Worm (Caenorhabditis elegans) whole organism, dauer: ENCODE results near the gene ZK287.9.

Experiments used
- unc-62 ChIP-seq: sonication (generic microtip); optimal IDR thresholded peaks from 2 replicates; lab custom pipeline; 2017; ENCODE audit warnings: missing biosample characterization, missing genetic modification reagents, missing genetic modification characterization

Gene ZK287.9

DNA sequence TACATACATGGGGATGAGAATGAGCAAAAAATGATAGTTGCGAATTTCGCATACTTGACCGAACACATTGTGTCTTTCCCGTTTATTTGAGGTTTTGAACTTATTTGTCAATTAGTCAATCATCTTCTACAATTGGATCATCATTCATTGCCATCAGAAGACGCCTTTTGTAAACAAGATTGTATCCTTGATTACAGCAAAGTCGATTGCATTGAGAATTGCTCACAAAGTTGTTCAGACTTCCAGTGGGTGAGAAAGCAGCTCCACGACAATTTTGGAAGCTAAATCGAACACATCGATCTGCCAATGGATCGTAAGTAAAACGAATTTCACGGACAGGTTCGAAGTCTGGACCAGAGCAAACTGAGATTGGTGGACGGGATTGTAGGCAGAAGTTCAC is 1.1 kb downstream of the ZK287.9 start:
- TF ChIP-seq unc-62 (GFP tag; lab: Kevin White, UChicago): no peak

DNA sequence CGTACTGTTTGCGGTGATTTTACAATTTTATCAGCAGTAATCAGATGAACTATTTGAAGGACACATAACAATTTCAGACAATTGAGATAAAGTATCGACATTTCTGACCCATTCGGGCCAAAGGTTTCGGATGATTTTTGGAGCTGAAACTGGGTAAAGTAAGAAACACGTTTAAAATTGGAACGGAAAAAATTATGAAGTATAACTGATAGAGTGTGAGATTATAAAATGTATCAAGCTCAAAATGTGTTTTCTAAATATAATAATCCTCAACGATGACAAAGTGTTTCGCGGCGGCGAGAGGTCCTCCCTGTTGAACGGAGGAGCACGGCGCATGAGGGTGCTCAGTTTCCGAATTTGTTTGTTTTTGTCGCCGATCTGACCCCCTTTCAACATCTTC is 6.4 kb downstream of the ZK287.9 start, which contains the start of gene ZK287.4:
Gene ZK287.4 (minus strand): TSS at position 101 of the 400 bp plus-strand sequence.
- no peak for TF ChIP-seq unc-62 (GFP tag; lab: Kevin White, UChicago)

DNA sequence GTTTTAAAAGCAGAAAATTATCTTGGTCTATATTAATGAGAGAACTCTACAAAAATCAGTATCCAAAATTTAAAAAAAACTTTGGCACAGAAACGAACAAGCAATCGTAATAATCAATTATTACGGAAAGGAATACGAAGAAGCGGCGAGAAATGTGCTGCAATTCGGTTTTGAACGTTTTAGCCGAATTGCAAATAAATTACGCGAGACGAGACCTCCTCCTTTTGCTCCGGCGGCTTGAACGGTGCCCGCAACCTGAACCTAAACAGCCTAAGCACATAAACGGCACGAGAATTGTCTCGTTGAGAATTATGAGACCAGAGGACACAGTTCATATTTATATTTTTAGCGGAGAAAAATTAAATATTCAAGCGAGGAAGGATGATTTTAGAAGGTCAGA is 10.2 kb downstream of the ZK287.9 start:
- TF ChIP-seq unc-62 (GFP tag; lab: Kevin White, UChicago): no peak

DNA sequence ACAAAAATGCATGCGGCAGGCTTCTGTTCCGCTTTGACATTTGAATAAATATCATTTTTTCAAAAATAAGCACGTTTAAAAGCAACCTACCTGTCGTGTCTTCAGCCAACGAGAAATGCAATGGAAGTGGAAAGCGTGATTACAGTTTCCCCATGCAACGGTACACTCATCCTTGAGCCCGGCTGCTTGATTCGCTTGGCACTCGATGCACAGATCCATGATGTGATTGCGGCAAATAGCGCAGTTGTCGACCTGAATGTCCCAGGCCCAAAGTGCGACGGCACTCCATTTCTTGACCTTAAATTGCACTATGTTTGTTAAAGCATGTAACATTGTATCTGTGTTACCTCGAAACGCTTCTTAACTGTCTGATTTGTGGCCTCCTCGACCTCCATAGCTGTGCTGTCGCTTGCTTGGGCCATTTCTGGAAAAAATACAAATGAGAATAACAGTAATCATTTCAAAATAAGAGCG is 11.0 kb downstream of the ZK287.9 start, which contains the start of gene rbx-1:
Gene rbx-1 (minus strand): TSS at position 424 of the 474 bp plus-strand sequence.
- no peak for TF ChIP-seq unc-62 (GFP tag; lab: Kevin White, UChicago)

DNA sequence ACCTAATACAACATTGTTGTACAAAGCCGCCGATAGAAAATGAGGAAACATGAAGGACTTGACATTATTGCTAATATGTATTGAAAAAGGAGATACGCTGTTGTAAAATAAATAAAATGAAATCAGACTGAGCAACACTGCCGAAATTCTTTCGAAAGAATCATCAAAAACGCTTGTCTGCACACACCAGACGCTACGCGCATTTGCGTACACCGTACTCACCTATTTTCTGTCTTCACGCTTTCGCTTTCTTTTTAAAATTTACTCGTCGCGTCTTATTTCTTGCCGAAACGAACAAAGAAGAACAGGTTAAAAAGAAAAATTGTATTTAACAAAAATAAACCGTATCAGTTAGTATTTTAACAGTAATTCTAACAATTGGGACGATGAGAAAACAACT is 11.6 kb downstream of the ZK287.9 start:
- TF ChIP-seq unc-62 (GFP tag; lab: Kevin White, UChicago): no peak

DNA sequence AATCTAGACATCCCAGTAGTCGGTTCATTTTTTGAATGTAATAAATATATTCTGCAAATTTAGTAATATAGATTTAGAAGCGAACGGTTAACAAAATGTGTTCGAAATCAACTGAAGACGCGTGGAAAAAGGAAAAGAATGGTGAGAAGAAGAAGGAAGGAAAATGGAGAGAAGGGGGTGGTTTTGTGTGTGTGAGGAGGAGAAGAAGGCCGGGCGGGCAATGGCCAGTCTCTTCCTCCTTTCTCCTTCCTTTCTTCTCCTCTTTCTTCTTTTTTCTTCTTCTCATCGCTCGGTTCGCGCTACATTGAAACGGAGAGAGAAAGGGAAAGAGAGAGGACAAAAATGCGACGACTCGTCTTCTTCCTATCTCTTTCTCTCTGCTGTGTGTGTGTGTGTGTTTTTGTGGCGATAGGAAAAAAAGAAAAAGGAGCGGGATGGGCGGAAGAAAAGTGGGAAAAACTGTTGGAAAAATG is 13.0 kb downstream of the ZK287.9 start, which contains the start of gene ztf-9:
Gene ztf-9 (minus strand): TSS at position 51 of the 473 bp plus-strand sequence.
- TF ChIP-seq unc-62 (GFP tag; lab: Kevin White, UChicago): no peak

DNA sequence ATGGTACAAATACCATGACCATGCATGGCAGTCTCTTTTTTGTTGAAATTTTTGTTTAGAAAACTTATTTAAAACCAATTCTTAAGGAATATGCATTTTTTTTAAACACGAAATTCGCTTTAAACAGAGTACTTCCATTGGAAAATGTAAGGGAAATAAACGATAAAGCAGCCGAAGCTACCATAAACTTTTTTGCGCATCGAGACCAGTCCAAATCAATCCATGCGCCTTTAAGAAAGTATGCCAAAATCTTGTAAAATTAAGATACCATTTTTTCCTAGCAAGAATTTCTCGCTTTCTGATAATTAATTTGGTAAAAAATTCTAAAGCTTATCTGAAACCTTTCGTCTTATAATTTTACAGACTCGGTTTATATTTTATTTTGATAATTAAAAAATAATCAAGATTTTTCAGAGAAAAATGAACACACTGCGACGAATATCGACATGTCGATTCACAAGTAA is 13.5 kb downstream of the ZK287.9 start, which contains the start of gene ZK287.7:
Gene ZK287.7 (plus strand): TSS at position 414 of the 464 bp plus-strand sequence.
- TF ChIP-seq unc-62 (GFP tag; lab: Kevin White, UChicago): no peak

DNA sequence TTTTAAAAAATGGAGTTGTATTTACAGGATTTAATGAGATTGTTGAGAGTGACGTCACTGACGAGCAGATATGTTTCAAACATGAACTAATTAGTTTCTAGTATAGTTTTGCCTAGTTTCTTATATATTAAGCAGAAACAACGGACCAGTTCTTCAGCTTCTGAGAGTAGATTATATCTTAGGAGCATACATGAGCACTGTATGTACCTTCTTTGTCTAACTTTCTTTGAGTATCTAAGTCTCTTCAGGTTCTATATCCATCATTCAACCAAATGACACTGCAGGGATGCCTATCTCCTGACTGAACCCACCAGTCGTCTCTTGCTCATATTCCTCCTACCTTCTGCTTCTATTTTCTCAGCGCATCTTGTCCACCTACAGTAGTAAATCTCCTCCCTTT is 17.6 kb downstream of the ZK287.9 start, which contains the start of gene her-1:
Gene her-1 (plus strand): TSS at position 301 of the 400 bp plus-strand sequence.
- no peak for TF ChIP-seq unc-62 (GFP tag; lab: Kevin White, UChicago)

DNA sequence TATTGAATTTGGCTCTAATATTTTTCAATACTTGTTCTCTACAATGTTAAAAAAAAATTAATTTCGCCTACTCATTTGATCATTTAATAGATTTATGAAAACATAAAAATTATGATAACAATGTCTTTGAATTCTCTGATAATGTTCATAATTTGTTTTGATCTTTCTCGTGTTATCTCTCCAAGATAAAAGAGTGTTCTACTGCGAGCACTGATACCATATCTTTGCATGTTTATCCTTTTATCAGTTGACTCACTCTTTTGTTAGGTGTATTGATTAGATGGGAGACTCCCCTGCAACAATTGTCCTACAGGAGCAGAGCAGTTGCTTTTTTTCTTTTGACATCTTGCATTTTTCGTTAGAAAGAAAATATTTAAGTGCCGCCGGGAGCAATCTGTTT is 20.1 kb downstream of the ZK287.9 start:
- no peak for TF ChIP-seq unc-62 (GFP tag; lab: Kevin White, UChicago)

DNA sequence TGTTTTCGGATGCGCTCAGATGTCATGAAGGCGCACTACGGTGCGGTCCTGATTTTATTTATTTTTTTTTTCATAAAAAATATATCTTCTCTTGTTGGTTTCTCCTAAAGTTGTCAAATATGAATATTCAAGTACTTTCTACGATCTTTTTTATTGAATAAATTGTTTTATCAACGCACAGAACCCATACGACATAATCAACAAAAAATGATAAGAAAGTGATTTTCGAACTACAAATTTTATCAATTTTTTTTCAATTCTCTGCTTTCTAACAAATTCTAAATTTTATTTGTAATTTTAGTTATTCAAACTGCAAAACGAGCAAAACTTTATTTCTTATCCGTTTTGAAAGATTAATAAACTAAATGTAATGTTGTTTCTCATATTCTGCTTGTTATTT is 22.7 kb downstream of the ZK287.9 start:
- no peak for TF ChIP-seq unc-62 (GFP tag; lab: Kevin White, UChicago)

DNA sequence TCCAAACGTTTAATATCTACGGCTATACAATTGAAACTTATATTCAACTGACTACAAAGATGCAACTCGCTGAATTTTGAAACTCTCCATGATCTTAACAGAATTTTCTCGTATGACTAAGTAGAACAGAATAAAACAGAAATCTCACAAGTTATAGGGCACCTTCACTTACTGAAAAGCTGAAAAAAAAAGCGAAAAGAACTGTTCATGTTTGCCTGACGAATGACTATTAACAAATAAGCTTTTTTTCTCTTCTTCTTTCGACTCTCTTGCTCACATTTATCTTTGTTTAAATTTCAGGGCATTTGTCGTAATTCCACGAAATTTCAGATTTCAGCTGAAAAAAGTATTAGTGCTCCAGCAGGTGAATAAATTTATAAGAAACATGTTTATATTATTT is 23.6 kb downstream of the ZK287.9 start, which contains the start of gene xbx-6:
Gene xbx-6 (plus strand): TSS at position 301 of the 400 bp plus-strand sequence.
- TF ChIP-seq unc-62 (GFP tag; lab: Kevin White, UChicago): no peak

DNA sequence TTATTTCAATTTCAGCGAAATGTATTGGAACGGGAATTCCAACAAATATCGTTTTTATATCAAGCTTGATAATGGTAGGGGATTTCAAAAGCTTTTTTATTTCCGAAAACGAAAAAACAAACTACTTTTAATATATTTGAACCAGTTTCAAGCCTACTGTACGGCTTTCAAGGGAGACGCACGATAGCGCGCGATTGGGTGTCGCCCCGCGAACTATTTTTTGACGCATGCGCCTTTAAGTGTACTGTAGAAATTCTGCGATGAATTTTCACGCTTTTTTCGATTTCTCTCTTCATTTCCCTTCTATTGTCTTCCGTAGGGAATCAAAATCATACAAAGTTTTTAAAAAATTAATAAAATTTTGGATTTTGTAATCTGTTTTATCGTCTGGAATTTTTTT is 24.4 kb downstream of the ZK287.9 start:
- TF ChIP-seq unc-62 (GFP tag; lab: Kevin White, UChicago): no peak

DNA sequence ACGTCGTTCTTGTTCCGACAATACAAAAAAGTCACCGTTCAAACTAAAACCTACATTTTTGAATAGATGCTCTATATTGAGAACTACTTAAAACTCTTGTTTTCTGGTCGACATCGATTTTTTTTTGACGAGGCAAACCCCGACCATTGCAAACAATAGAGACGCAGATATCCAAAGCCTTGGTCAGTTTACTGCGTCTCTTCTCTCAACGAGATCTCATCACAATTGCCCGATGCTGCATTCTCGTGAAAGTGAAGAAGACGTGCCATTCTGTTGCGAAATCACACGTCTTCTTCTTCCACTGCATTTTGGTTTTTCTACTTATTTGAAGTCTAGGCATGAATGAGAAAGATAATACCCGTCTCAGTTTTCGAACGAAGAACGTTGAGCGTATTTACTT is 25.2 kb downstream of the ZK287.9 start:
- TF ChIP-seq unc-62 (GFP tag; lab: Kevin White, UChicago): no peak

DNA sequence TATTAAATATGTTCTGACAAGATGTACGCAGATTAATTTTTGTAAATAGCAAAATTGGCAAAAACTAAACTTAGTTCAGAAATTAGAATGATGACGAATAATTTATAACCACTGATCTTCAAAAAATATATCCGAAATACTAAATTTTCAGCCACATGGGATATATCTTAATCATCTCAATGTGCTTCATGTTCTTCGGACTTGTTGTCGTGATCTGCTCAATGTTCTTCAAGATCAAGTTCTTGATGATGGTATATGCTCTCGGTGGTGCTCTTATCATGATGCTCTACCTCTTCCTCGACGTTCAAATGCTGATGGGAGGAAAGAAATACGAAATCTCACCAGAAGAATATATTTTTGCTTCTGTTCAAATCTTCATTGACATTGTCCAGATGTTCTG is 27.4 kb downstream of the ZK287.9 start:
- no peak for TF ChIP-seq unc-62 (GFP tag; lab: Kevin White, UChicago)

DNA sequence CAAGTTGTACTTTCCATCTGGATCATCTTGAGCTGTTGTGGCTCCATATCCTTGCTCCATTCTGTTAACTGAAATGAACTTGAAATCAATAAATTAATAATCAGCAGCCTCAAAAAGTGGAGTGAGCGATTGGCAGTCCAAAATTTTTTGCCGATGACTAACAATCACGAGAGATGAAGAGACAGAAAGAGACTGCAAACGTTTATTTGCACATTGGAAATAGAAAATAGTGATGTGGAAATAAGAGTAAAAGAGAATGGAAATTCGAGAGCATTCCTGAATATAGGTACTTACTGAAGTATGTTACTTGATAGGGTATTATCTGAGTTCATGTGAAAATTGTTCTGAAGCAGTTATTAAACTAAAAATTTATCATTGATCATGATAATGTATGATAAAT is 30.6 kb downstream of the ZK287.9 start, which contains the start of gene tag-120:
Gene tag-120 (minus strand): TSS at position 68 of the 400 bp plus-strand sequence.
- TF ChIP-seq unc-62 (GFP tag; lab: Kevin White, UChicago): no peak

DNA sequence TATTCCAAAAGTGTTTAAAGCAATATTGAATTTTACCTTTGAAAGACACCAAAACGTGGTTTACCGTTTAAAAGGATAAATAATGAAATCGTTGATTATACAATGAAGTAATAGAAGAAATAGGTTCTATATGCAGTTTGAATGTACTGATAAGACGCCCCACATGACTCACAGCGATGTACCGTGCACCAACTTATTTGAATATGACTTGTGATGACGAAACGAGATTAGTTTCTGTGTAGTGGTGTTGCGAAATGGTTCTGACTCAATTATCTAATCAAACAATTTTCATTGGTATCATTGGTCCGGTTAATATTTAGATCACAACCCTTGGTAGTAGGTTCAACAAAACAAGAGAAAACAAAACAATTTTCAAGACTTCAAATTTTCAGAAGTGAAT is 32.0 kb downstream of the ZK287.9 start:
- no peak for TF ChIP-seq unc-62 (GFP tag; lab: Kevin White, UChicago)
